Worm (Caenorhabditis elegans): Measurements from ENCODE around the gene Y53F4B.20.

- TF ChIP-seq nhr-11 (tag; optimal IDR thresholded peaks at IDR 0.05) (no peak), nhr-28 (tag; optimal IDR thresholded peaks at IDR 0.05) (no peak), nhr-20 (tag; optimal IDR thresholded peaks at IDR 0.05) (no peak), lin-39 (tag; optimal IDR thresholded peaks at IDR 0.05) (no peak), nhr-77 (tag; optimal IDR thresholded peaks at IDR 0.05) (no peak), dpl-1 (GFP tag; optimal IDR thresholded peaks at IDR 0.05) (no peak), nhr-76 (tag; optimal IDR thresholded peaks at IDR 0.05) (no peak), ceh-82 (tag; optimal IDR thresholded peaks at IDR 0.05) (no peak), nhr-90 (tag; optimal IDR thresholded peaks at IDR 0.05; ENCODE audit: poor library complexity) (no peak), alr-1 (tag; optimal IDR thresholded peaks at IDR 0.05; ENCODE audit: borderline replicate concordance) (no peak), snpc-4 (tag; optimal IDR thresholded peaks at IDR 0.05) (no peak), nhr-12 (tag; optimal IDR thresholded peaks at IDR 0.05) (no peak), unc-86 (tag; optimal IDR thresholded peaks at IDR 0.05) (no peak), sox-4 (tag; optimal IDR thresholded peaks at IDR 0.05) (no peak)
Observed at ce11 chrII:15134332-15134731, 50.1 kb downstream of the Y53F4B.20 start, which contains the start of gene Y53F4B.24.

Data from whole organism, L1 larva.